Worm (Caenorhabditis elegans) whole organism, L4 larva: ENCODE measurements around the gene srx-41.

Experiments
- egl-27 ChIP-seq: sonication (generic microtip); optimal IDR thresholded peaks from 3 replicates; lab custom pipeline; 2017; ENCODE audit warnings: missing biosample characterization, missing genetic modification reagents, missing genetic modification characterization
- lim-7 ChIP-seq: fragments of 200-800 bp; sonication (Bioruptor generic); IDR thresholded peaks from 2 replicates; pipeline ENCODE4 v1.3.6; 2022; ENCODE audit warnings: missing genetic modification characterization, missing compliant biosample characterization
- lin-39 ChIP-seq: fragments of 150-350 bp; optimal IDR thresholded peaks from 2 replicates; lab custom pipeline; 2014; ENCODE audit warnings: missing biosample characterization, missing genetic modification reagents, missing genetic modification characterization
- mdl-1 ChIP-seq, 2 experiments: fragments of 150-350 bp in 1 of 2; sonication (generic microtip) in 1 of 2; optimal IDR thresholded peaks; 2 replicates each; lab custom pipeline; 2014 to 2017; ENCODE audit warnings: missing biosample characterization in 2 of 2, missing genetic modification characterization in 2 of 2
- mep-1 ChIP-seq: fragments of 150-350 bp; sonication (generic microtip); optimal IDR thresholded peaks from 3 replicates; lab custom pipeline; 2014; ENCODE audit warnings: missing biosample characterization, missing genetic modification characterization
- nhr-6 ChIP-seq: fragments of 150-350 bp; optimal IDR thresholded peaks from 2 replicates; lab custom pipeline; 2014; ENCODE audit warnings: missing biosample characterization, missing genetic modification characterization
- nhr-76 ChIP-seq: fragments of 150-350 bp; optimal IDR thresholded peaks from 2 replicates; lab custom pipeline; 2014; ENCODE audit warnings: missing biosample characterization, missing genetic modification characterization
- pha-4 ChIP-seq, 2 experiments: fragments of 150-350 bp in 1 of 2; fragments of 200-800 bp in 1 of 2; sonication (Bioruptor generic) in 1 of 2; IDR thresholded peaks in 1 of 2; optimal IDR thresholded peaks in 1 of 2; 2 replicates each; pipeline versions ENCODE4 v1.3.6 to Lab custom; 2014 to 2022; ENCODE audit warnings: missing genetic modification characterization in 2 of 2, missing genetic modification reagents in 2 of 2, missing biosample characterization in 1 of 2, missing compliant biosample characterization in 1 of 2
- pqm-1 ChIP-seq: sonication (generic microtip); optimal IDR thresholded peaks from 2 replicates; lab custom pipeline; 2017; ENCODE audit warnings: missing biosample characterization, missing genetic modification characterization
- zfp-3 ChIP-seq: fragments of 200-800 bp; sonication (Bioruptor generic); conservative IDR thresholded peaks from 2 replicates; pipeline ENCODE4 v1.3.6; 2022; ENCODE audit warnings: missing genetic modification reagents, missing genetic modification characterization, missing compliant biosample characterization

DNA sequence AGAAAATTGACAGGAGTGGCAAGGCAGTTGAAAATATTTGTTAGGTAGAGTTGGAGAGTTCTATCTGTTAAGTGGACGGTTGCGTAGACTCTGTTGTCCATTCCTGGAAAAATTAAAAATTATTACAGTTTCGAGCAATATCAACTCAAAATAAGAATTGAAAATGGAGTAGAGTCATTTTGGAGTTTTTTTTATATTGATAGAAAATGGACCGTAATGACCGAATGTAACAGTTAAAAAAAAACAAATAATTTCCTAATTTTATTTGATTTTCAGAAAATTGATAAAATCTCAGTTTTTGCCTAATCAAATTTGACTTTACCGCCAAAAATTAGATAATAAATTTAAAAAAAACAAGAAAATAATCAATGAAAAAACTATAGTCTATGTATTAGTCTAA, 10.0 kb downstream of the srx-41 start, which contains the start of gene F59B1.4:
- TF ChIP-seq mep-1 (tag; lab: Kevin White, UChicago) (no peak), lin-39 (tag; lab: Kevin White, UChicago) (no peak), pqm-1 (tag; lab: Kevin White, UChicago) (no peak), zfp-3 (GFP tag; lab: Robert Waterston, UW) (no peak), mdl-1 (tag; optimal IDR thresholded peaks at IDR 0.05; lab: Kevin White, UChicago) (no peak), nhr-6 (tag; lab: Kevin White, UChicago) (no peak), lim-7 (GFP tag; lab: Robert Waterston, UW) (no peak), nhr-76 (tag; lab: Kevin White, UChicago) (no peak), pha-4 (GFP tag; IDR thresholded peaks at IDR 0.05; lab: Robert Waterston, UW) (no peak), pha-4 (tag; optimal IDR thresholded peaks at IDR 0.05; lab: Kevin White, UChicago) (no peak), egl-27 (no peak)
